Fruit fly (Drosophila melanogaster) whole organism, wandering third instar larva: Measurements from ENCODE around the gene Tnpo-SR.

Source experiments
- Abd-B ChIP-seq: fragments of >200 bp; optimal IDR thresholded peaks from 2 replicates; lab custom pipeline; 2017; ENCODE audit warnings: missing biosample characterization, missing genetic modification characterization
- CG32264 ChIP-seq: fragments of 200-800 bp; sonication (Bioruptor generic); optimal IDR thresholded peaks from 2 replicates; lab custom pipeline; 2016; ENCODE audit warnings: missing biosample characterization, missing genetic modification characterization
- CG9705 ChIP-seq: fragments of 200-800 bp; sonication (Bioruptor generic); optimal IDR thresholded peaks from 2 replicates; lab custom pipeline; 2018; ENCODE audit warnings: missing biosample characterization, mild to moderate bottlenecking, missing genetic modification characterization
- CrebA ChIP-seq: fragments of 200-800 bp; sonication (Bioruptor generic); optimal IDR thresholded peaks from 2 replicates; lab custom pipeline; 2016; ENCODE audit warnings: missing biosample characterization, mild to moderate bottlenecking, missing genetic modification characterization, borderline replicate concordance
- Dfd ChIP-seq: fragments of >200 bp; optimal IDR thresholded peaks from 2 replicates; lab custom pipeline; 2017; ENCODE audit warnings: missing biosample characterization, missing genetic modification characterization
- Dif ChIP-seq: fragments of 200-275, 200-300 bp; sonication (Bioruptor generic); optimal IDR thresholded peaks from 2 replicates; lab custom pipeline; 2018; ENCODE audit warnings: missing biosample characterization, missing genetic modification characterization; ENCODE audit not compliant: partially characterized antibody
- GATAd ChIP-seq: sonication (Bioruptor generic); optimal IDR thresholded peaks from 2 replicates; lab custom pipeline; 2016; ENCODE audit warnings: missing biosample characterization, missing genetic modification characterization
- HLH106 ChIP-seq: fragments of 200-800 bp; optimal IDR thresholded peaks from 3 replicates; lab custom pipeline; 2019; ENCODE audit warnings: missing biosample characterization, mild to moderate bottlenecking, missing genetic modification characterization, moderate library complexity
- Hnf4 ChIP-seq: fragments of 200-800 bp; sonication (Bioruptor generic); optimal IDR thresholded peaks from 2 replicates; lab custom pipeline; 2016; ENCODE audit warnings: missing biosample characterization, mild to moderate bottlenecking, missing genetic modification characterization
- Hr78 ChIP-seq: fragments of >200 bp; optimal IDR thresholded peaks from 2 replicates; lab custom pipeline; 2017; ENCODE audit warnings: missing biosample characterization, missing genetic modification characterization
- Hr83 ChIP-seq: fragments of 200-300 bp; sonication (Bioruptor generic); optimal IDR thresholded peaks from 2 replicates; lab custom pipeline; 2016; ENCODE audit warnings: missing biosample characterization, mild to moderate bottlenecking, missing genetic modification characterization, moderate library complexity; ENCODE audit not compliant: poor library complexity, severe bottlenecking
- Jra ChIP-seq: sonication (Bioruptor generic); optimal IDR thresholded peaks from 2 replicates; lab custom pipeline; 2016; ENCODE audit warnings: missing biosample characterization, missing genetic modification characterization
- Mio ChIP-seq: sonication (Bioruptor generic); optimal IDR thresholded peaks from 2 replicates; lab custom pipeline; 2016; ENCODE audit warnings: missing biosample characterization, missing genetic modification characterization
- Myc ChIP-seq: fragments of >200 bp; optimal IDR thresholded peaks from 2 replicates; lab custom pipeline; 2017
- N ChIP-seq: fragments of >200 bp; optimal IDR thresholded peaks from 2 replicates; lab custom pipeline; 2018; ENCODE audit warnings: missing biosample characterization, missing external identifiers, missing genetic modification characterization
- OdsH ChIP-seq: fragments of 200-800 bp; sonication (Bioruptor generic); optimal IDR thresholded peaks from 2 replicates; lab custom pipeline; 2016; ENCODE audit warnings: missing biosample characterization, mild to moderate bottlenecking, missing genetic modification characterization
- Rel ChIP-seq, 2 experiments: fragments of 200-800 bp; sonication (Bioruptor generic) in 1 of 2; optimal IDR thresholded peaks; 2 replicates in 1 of 2; 3 replicates in 1 of 2; lab custom pipeline; 2016 to 2019; ENCODE audit warnings: mild to moderate bottlenecking in 2 of 2, missing biosample characterization in 2 of 2, missing genetic modification characterization in 2 of 2, moderate library complexity in 1 of 2
- Sp1 ChIP-seq: fragments of 200-800 bp; sonication (Bioruptor generic); optimal IDR thresholded peaks from 3 replicates; lab custom pipeline; 2019; ENCODE audit warnings: missing biosample characterization, mild to moderate bottlenecking, missing genetic modification characterization, moderate library complexity
- Vsx2 ChIP-seq: fragments of 200-300, 225-300 bp; sonication (Bioruptor generic); optimal IDR thresholded peaks from 2 replicates; lab custom pipeline; 2018; ENCODE audit warnings: missing biosample characterization, missing genetic modification characterization; ENCODE audit not compliant: partially characterized antibody
- br ChIP-seq: fragments of 200-800 bp; sonication (Bioruptor generic); optimal IDR thresholded peaks from 2 replicates; lab custom pipeline; 2016; ENCODE audit warnings: missing biosample characterization, missing genetic modification characterization
- brk ChIP-seq: fragments of 200-800 bp; sonication (Bioruptor generic); optimal IDR thresholded peaks from 2 replicates; lab custom pipeline; 2016; ENCODE audit warnings: missing biosample characterization, mild to moderate bottlenecking, missing genetic modification characterization
- dl ChIP-seq, 2 experiments: fragments of 175-275, 200-275 bp in 1 of 2; fragments of 200-275 bp in 1 of 2; sonication (Bioruptor generic); optimal IDR thresholded peaks; lab custom pipeline; 2018; ENCODE audit warnings: mild to moderate bottlenecking in 2 of 2, missing biosample characterization in 2 of 2, missing genetic modification characterization in 2 of 2, moderate library complexity in 2 of 2; ENCODE audit not compliant: partially characterized antibody in 2 of 2, insufficient read depth in 1 of 2
- dmrt93B ChIP-seq: fragments of 200-800 bp; sonication (Bioruptor generic); optimal IDR thresholded peaks from 2 replicates; lab custom pipeline; 2018; ENCODE audit warnings: missing biosample characterization, mild to moderate bottlenecking, missing genetic modification characterization
- dsf ChIP-seq: sonication (Bioruptor generic); optimal IDR thresholded peaks from 2 replicates; lab custom pipeline; 2016; ENCODE audit warnings: missing biosample characterization, missing genetic modification characterization, borderline replicate concordance
- ey ChIP-seq: fragments of 200-800 bp; sonication (Bioruptor generic); optimal IDR thresholded peaks from 2 replicates; lab custom pipeline; 2016; ENCODE audit warnings: missing biosample characterization, missing genetic modification characterization
- foxo ChIP-seq, 2 experiments: fragments of 200-800 bp; sonication (Bioruptor generic); optimal IDR thresholded peaks; 2 replicates in 1 of 2; 3 replicates in 1 of 2; lab custom pipeline; 2016 to 2017; ENCODE audit warnings: missing biosample characterization in 2 of 2, missing genetic modification characterization in 2 of 2
- fru ChIP-seq: fragments of 200-800 bp; sonication (Bioruptor generic); optimal IDR thresholded peaks from 3 replicates; lab custom pipeline; 2016; ENCODE audit warnings: missing biosample characterization, mild to moderate bottlenecking, missing genetic modification characterization
- h ChIP-seq: fragments of 200-800 bp; sonication (Bioruptor generic); optimal IDR thresholded peaks from 3 replicates; lab custom pipeline; 2016; ENCODE audit warnings: missing biosample characterization, mild to moderate bottlenecking, missing genetic modification characterization
- jim ChIP-seq: fragments of 175-275, 200-325 bp; sonication (Bioruptor generic); optimal IDR thresholded peaks from 2 replicates; lab custom pipeline; 2016; ENCODE audit warnings: missing biosample characterization, mild to moderate bottlenecking, missing genetic modification characterization
- lola ChIP-seq: fragments of >200 bp; optimal IDR thresholded peaks from 2 replicates; lab custom pipeline; 2017; ENCODE audit warnings: missing biosample characterization, missing genetic modification characterization
- pan ChIP-seq: fragments of >200 bp; optimal IDR thresholded peaks from 2 replicates; lab custom pipeline; 2017
- psq ChIP-seq: fragments of 200-800 bp; sonication (Bioruptor generic); optimal IDR thresholded peaks from 3 replicates; lab custom pipeline; 2017; ENCODE audit warnings: missing biosample characterization, mild to moderate bottlenecking, missing genetic modification characterization, moderate library complexity
- rgr ChIP-seq: fragments of 200-800 bp; sonication (Bioruptor generic); optimal IDR thresholded peaks from 3 replicates; lab custom pipeline; 2016; ENCODE audit warnings: missing biosample characterization, mild to moderate bottlenecking, missing genetic modification characterization
- sage ChIP-seq: fragments of 200-800 bp; sonication (Bioruptor generic); optimal IDR thresholded peaks from 2 replicates; lab custom pipeline; 2016; ENCODE audit warnings: missing biosample characterization, mild to moderate bottlenecking, missing genetic modification characterization
- sv ChIP-seq: fragments of 200-800 bp; sonication (Bioruptor generic); optimal IDR thresholded peaks from 3 replicates; lab custom pipeline; 2016; ENCODE audit warnings: missing biosample characterization, missing genetic modification characterization
- tai ChIP-seq: sonication (Bioruptor generic); optimal IDR thresholded peaks from 2 replicates; lab custom pipeline; 2016; ENCODE audit warnings: missing biosample characterization, missing genetic modification characterization
- usp ChIP-seq: fragments of >200 bp; optimal IDR thresholded peaks from 2 replicates; lab custom pipeline; 2017; ENCODE audit warnings: missing biosample characterization, missing genetic modification characterization
- woc ChIP-seq: sonication (Bioruptor generic); optimal IDR thresholded peaks from 2 replicates; lab custom pipeline; 2016; ENCODE audit warnings: missing biosample characterization, mild to moderate bottlenecking, missing genetic modification characterization

Tnpo-SR gene

DNA sequence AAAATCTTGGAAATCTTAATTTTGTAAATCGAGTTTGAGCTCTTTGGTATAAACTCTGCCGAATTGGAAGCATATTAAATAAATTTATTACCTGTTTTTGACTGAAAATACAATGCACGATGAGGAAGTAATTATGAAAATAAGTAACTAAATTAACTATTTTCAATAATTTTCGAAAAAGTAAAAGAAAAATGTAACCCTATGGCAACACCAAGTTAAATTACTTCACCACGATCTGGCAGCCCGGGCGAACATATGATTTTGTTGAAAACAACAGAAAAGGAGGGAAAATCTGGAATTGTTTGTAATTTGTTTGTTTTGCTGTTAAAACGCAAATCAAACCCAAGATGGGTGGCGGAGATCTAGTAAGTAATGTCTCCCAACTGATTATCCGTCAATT is 14.9 kb upstream of the Tnpo-SR start, which contains the start of the genes CG9961 and Cwc25:
CG9961 (minus strand) TSS at position 83 of the 400 bp plus-strand sequence.
Cwc25 (plus strand) TSS at position 247 of the 400 bp plus-strand sequence.
- TF ChIP-seq foxo (GFP tag; optimal IDR thresholded peaks at IDR 0.05; lab: Kevin White, UChicago) (peak in 1 of 2 experiments; percentile 8), dmrt93B (GFP tag; lab: Kevin White, UChicago) (no peak), HLH106 (tag; lab: Kevin White, UChicago) (peak; percentile 22)

DNA sequence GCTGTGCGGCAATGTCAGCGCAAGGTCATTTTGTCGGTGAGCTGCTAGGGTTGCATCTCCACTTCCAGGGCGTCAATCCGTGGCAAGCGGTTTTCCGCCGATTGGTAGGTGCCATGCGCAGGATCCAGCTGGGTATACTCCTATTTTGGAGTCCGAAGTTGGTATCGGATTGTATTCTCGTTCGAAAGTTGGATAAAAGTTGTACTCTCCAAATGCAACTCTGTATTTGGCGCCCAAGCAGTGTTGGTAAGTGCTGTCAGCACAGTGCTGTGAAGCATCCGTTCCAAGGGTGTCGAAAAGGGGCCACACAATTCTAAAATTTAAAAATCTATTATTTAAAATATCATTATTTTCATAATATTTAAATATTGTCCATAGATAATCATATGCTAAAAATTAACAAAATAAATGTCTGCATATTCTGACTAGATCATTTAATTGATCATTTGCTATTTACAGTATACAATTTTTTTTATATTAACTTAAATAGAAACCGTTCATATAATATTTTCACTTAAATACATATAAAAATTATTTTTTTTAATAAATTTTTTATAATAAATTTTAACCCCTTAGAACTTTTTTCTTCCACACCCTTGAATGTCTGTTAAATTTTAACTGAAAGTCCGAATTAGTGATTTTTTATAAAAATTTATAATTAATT is 11.1 kb upstream of the Tnpo-SR start:
- TF ChIP-seq Hnf4 (GFP tag; lab: Kevin White, UChicago) = no peak
- no peak for TF ChIP-seq dl (GFP tag; optimal IDR thresholded peaks at IDR 0.05; lab: Kevin White, UChicago; ENCODE audit: insufficient read depth in 1 of 2, partially characterized antibody in 2 of 2)
- no peak for TF ChIP-seq Abd-B (GFP tag; lab: Kevin White, UChicago)
- TF ChIP-seq Hr83 (GFP tag; lab: Kevin White, UChicago) = peak; percentile 91
- peak; percentile 86 for TF ChIP-seq fru (GFP tag; lab: Kevin White, UChicago)
- TF ChIP-seq tai = no peak
- TF ChIP-seq Myc (lab: Kevin White, UChicago) = peak; percentile 79
- peak; percentile 78 for TF ChIP-seq sv (GFP tag; lab: Kevin White, UChicago)
- TF ChIP-seq Mio (GFP tag; lab: Kevin White, UChicago) = peak; percentile 39
- TF ChIP-seq GATAd = no peak
- no peak for TF ChIP-seq Dif (GFP tag; lab: Kevin White, UChicago)
- TF ChIP-seq rgr = peak; percentile 93
- TF ChIP-seq N = no peak
- no peak for TF ChIP-seq CG32264 (GFP tag; lab: Kevin White, UChicago)
- TF ChIP-seq CG9705 (GFP tag; lab: Kevin White, UChicago) = peak; percentile 86
- TF ChIP-seq foxo (GFP tag; optimal IDR thresholded peaks at IDR 0.05; lab: Kevin White, UChicago) = peak in 1 of 2 experiments; percentile 92
- peak; percentile 92 for TF ChIP-seq woc
- TF ChIP-seq Rel (GFP tag; optimal IDR thresholded peaks at IDR 0.05; lab: Kevin White, UChicago) = no peak
- TF ChIP-seq Rel (tag; optimal IDR thresholded peaks at IDR 0.05; lab: Kevin White, UChicago) = peak; percentile 77
- no peak for TF ChIP-seq usp (GFP tag; lab: Kevin White, UChicago)
- no peak for TF ChIP-seq sage (GFP tag; lab: Kevin White, UChicago)
- peak; percentile 85 for TF ChIP-seq br (GFP tag; lab: Kevin White, UChicago)
- no peak for TF ChIP-seq Dfd (GFP tag; lab: Kevin White, UChicago)
- TF ChIP-seq HLH106 (tag; lab: Kevin White, UChicago) = peak; percentile 93
- peak; percentile 61 for TF ChIP-seq dsf (GFP tag; lab: Kevin White, UChicago)
- TF ChIP-seq CrebA (GFP tag; lab: Kevin White, UChicago) = no peak
- no peak for TF ChIP-seq pan
- TF ChIP-seq ey = peak; percentile 82
- TF ChIP-seq brk (GFP tag; lab: Kevin White, UChicago) = no peak
- no peak for TF ChIP-seq Vsx2 (GFP tag; lab: Kevin White, UChicago)
- peak; percentile 85 for TF ChIP-seq OdsH
- no peak for TF ChIP-seq Hr78 (GFP tag; lab: Kevin White, UChicago)
- peak; percentile 82 for TF ChIP-seq Jra (GFP tag; lab: Kevin White, UChicago)
- TF ChIP-seq jim (GFP tag; lab: Kevin White, UChicago) = peak; percentile 46
- peak; percentile 88 for TF ChIP-seq dmrt93B (GFP tag; lab: Kevin White, UChicago)
- TF ChIP-seq lola = no peak
- TF ChIP-seq Sp1 = peak; percentile 94
- TF ChIP-seq h (GFP tag; lab: Kevin White, UChicago) = peak; percentile 91
- peak; percentile 88 for TF ChIP-seq psq (GFP tag; lab: Kevin White, UChicago)
